Worm (Caenorhabditis elegans) whole organism, young adult: ENCODE data around the gene clec-173.
A peak's percentile ranks its signal among the peaks of the same experiment; 100 is the strongest.

ENCODE experiments used
- Y67H2A.10 ChIP-seq: fragments of 200-800 bp; sonication (Bioruptor generic); conservative IDR thresholded peaks from 2 replicates; pipeline ENCODE4 v1.3.6; 2022; ENCODE audit warnings: missing genetic modification reagents, missing genetic modification characterization, missing compliant biosample characterization
- attf-5 ChIP-seq: fragments of 200-800 bp; sonication (Bioruptor generic); optimal IDR thresholded peaks from 2 replicates; lab custom pipeline; 2018; ENCODE audit warnings: mild to moderate bottlenecking, missing genetic modification characterization, missing compliant biosample characterization
- attf-6 ChIP-seq: fragments of 200-800 bp; sonication (Bioruptor generic); IDR thresholded peaks from 2 replicates; pipeline ENCODE4 v1.3.6; 2022; ENCODE audit warnings: missing genetic modification reagents, missing genetic modification characterization, missing compliant biosample characterization
- hlh-12 ChIP-seq: sonication (generic microtip); optimal IDR thresholded peaks from 2 replicates; lab custom pipeline; 2016; ENCODE audit warnings: missing genetic modification characterization, missing compliant biosample characterization
- madf-3 ChIP-seq: fragments of 200-800 bp; sonication (Bioruptor generic); IDR thresholded peaks from 2 replicates; pipeline ENCODE4 v1.3.6; 2022; ENCODE audit warnings: missing genetic modification reagents, missing genetic modification characterization, missing compliant biosample characterization
- madf-6 ChIP-seq: fragments of 200-800 bp; sonication (Bioruptor generic); IDR thresholded peaks from 2 replicates; pipeline ENCODE4 v1.3.6; 2022; ENCODE audit warnings: missing genetic modification reagents, missing genetic modification characterization, missing compliant biosample characterization
- nhr-120 ChIP-seq: fragments of 200-800 bp; sonication (Bioruptor generic); IDR thresholded peaks from 2 replicates; pipeline ENCODE4 v1.3.6; 2022; ENCODE audit warnings: missing genetic modification characterization, missing compliant biosample characterization
- tbp1 ChIP-seq: fragments of 200-800 bp; sonication (Bioruptor generic); optimal IDR thresholded peaks from 2 replicates; lab custom pipeline; 2018; ENCODE audit warnings: mild to moderate bottlenecking, missing genetic modification characterization, missing compliant biosample characterization
- unc-62 ChIP-seq: fragments of 150-350 bp; optimal IDR thresholded peaks from 2 replicates; lab custom pipeline; 2014; ENCODE audit warnings: missing biosample characterization, missing genetic modification reagents, missing genetic modification characterization

clec-173 gene

ce11 chrIV:3221158-3221557 is 46.3 kb downstream of the clec-173 start:
- TF ChIP-seq nhr-120 (GFP tag; lab: Robert Waterston, UW) = no peak
- TF ChIP-seq madf-3 (GFP tag; lab: Robert Waterston, UW) = no peak
- no peak for TF ChIP-seq madf-6 (GFP tag; lab: Robert Waterston, UW)
- peak; percentile 27 for TF ChIP-seq unc-62
- no peak for TF ChIP-seq attf-6
- TF ChIP-seq tbp1 (GFP tag; lab: Kevin White, UChicago) = no peak
- no peak for TF ChIP-seq hlh-12 (tag; lab: Kevin White, UChicago)
- no peak for TF ChIP-seq attf-5
- no peak for TF ChIP-seq Y67H2A.10 (GFP tag; lab: Robert Waterston, UW)
